Worm (Caenorhabditis elegans) whole organism, early embryonic: ENCODE measurements around the gene cdk-5.

ENCODE experiments used
- B0310.2 ChIP-seq: sonication (generic microtip); optimal IDR thresholded peaks from 2 replicates; lab custom pipeline; 2016; ENCODE audit warnings: mild to moderate bottlenecking, missing genetic modification characterization, missing compliant biosample characterization
- F13C5.2 ChIP-seq: sonication (generic microtip); optimal IDR thresholded peaks from 2 replicates; lab custom pipeline; 2017; ENCODE audit warnings: mild to moderate bottlenecking, missing genetic modification characterization, inconsistent platforms, missing compliant biosample characterization
- ama-1 ChIP-seq: fragments of 150-350 bp; optimal IDR thresholded peaks from 2 replicates; lab custom pipeline; 2014
- ceh-13 ChIP-seq: fragments of 200-800 bp; sonication (Bioruptor generic); optimal IDR thresholded peaks from 2 replicates; lab custom pipeline; 2018; ENCODE audit warnings: mild to moderate bottlenecking, missing genetic modification characterization, missing compliant biosample characterization
- ceh-36 ChIP-seq: sonication (generic microtip); optimal IDR thresholded peaks from 2 replicates; lab custom pipeline; 2016; ENCODE audit warnings: missing genetic modification characterization, inconsistent platforms, missing compliant biosample characterization
- ets-7 ChIP-seq: sonication (generic microtip); optimal IDR thresholded peaks from 2 replicates; lab custom pipeline; 2016; ENCODE audit warnings: missing genotype, missing genetic modification characterization, missing compliant biosample characterization
- flt-1 ChIP-seq: fragments of 200-800 bp; sonication (Bioruptor generic); IDR thresholded peaks from 2 replicates; pipeline ENCODE4 v1.3.6; 2022; ENCODE audit warnings: missing genetic modification characterization, missing compliant biosample characterization
- hmbx-1 ChIP-seq: sonication (generic microtip); optimal IDR thresholded peaks from 2 replicates; lab custom pipeline; 2016; ENCODE audit warnings: mild to moderate bottlenecking, missing genetic modification characterization, missing compliant biosample characterization
- pes-1 ChIP-seq: fragments of 200-800 bp; sonication (Bioruptor generic); IDR thresholded peaks from 2 replicates; pipeline ENCODE4 v1.3.6; 2022; ENCODE audit warnings: missing genetic modification reagents, missing genetic modification characterization, missing compliant biosample characterization
- scrt-1 ChIP-seq: fragments of 200-800 bp; sonication (Bioruptor generic); IDR thresholded peaks from 2 replicates; pipeline ENCODE4 v1.3.6; 2022; ENCODE audit warnings: missing genetic modification characterization, missing compliant biosample characterization
- sea-1 ChIP-seq: fragments of 200-800 bp; sonication (Bioruptor generic); conservative IDR thresholded peaks from 2 replicates; pipeline ENCODE4 v1.3.6; 2022; ENCODE audit warnings: missing genetic modification characterization, missing compliant biosample characterization
- tbx-11 ChIP-seq: fragments of 200-800 bp; sonication (Bioruptor generic); IDR thresholded peaks from 2 replicates; pipeline ENCODE4 v1.3.6; 2022; ENCODE audit warnings: missing genetic modification characterization, missing compliant biosample characterization
- tra-4 ChIP-seq: sonication (generic microtip); optimal IDR thresholded peaks from 2 replicates; lab custom pipeline; 2017; ENCODE audit warnings: missing genetic modification characterization, missing compliant biosample characterization

DNA sequence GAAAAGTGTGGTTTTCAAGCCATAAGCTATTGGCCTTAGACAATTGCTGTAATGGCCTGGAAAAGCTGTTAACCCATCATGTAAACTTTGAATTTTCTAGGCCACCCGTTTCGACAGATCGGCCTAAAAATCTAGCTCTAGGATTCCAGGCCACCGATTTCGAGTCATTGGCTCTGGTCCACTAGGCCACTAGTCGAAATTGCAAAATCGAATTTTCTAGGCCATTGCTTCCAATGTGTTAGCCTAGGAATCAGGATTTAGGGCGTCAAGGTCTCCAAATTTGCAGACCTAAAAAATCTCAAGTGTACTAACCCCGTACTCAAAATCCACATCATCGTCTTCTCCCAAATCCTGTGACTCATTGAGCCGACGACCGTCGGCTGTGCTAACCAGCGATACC is 44.6 kb upstream of the cdk-5 start:
- TF ChIP-seq flt-1 (GFP tag; lab: Robert Waterston, UW) (no peak), pes-1 (GFP tag; lab: Robert Waterston, UW) (no peak), ceh-13 (GFP tag; lab: Kevin White, UChicago) (no peak), F13C5.2 (tag; lab: Kevin White, UChicago) (no peak), ama-1 (lab: Kevin White, UChicago) (no peak), hmbx-1 (no peak), sea-1 (no peak), tbx-11 (GFP tag; lab: Robert Waterston, UW) (no peak), scrt-1 (GFP tag; lab: Robert Waterston, UW) (no peak), ets-7 (tag; lab: Kevin White, UChicago) (no peak), ceh-36 (tag; lab: Kevin White, UChicago) (no peak), tra-4 (tag; lab: Kevin White, UChicago) (no peak), B0310.2 (tag; lab: Kevin White, UChicago) (no peak)
